Fruit fly (Drosophila melanogaster): ENCODE measurements around the gene CG14313.

The CG14313 gene

dm6 chr3R:18168398-18168797 is 23.4 kb downstream of the CG14313 start (continued):
- TF ChIP-seq Xbp1 (GFP tag; optimal IDR thresholded peaks at IDR 0.05) (no peak), Ravus (GFP tag; IDR thresholded peaks at IDR 0.05) (no peak), Hr3 (GFP tag; optimal IDR thresholded peaks at IDR 0.05) (no peak), HHEX (GFP tag; optimal IDR thresholded peaks at IDR 0.05) (no peak), ttk (GFP tag; IDR thresholded peaks at IDR 0.05) (no peak), Atf-2 (GFP tag; optimal IDR thresholded peaks at IDR 0.05) (no peak), fru (optimal IDR thresholded peaks at IDR 0.05) (no peak), ftz-f1 (GFP tag; optimal IDR thresholded peaks at IDR 0.05) (peak; percentile 15), prd (optimal IDR thresholded peaks at IDR 0.05) (no peak), prd (GFP tag; IDR thresholded peaks at IDR 0.05) (no peak), Chrac-16 (GFP tag; optimal IDR thresholded peaks at IDR 0.05) (no peak), zfh2 (GFP tag; optimal IDR thresholded peaks at IDR 0.05) (peak; percentile 50), HLHmδ (GFP tag; optimal IDR thresholded peaks at IDR 0.05) (no peak), D19B (GFP tag; optimal IDR thresholded peaks at IDR 0.05) (peak; percentile 27), Rx (GFP tag; IDR thresholded peaks at IDR 0.05) (no peak), CG8281 (tag; optimal IDR thresholded peaks at IDR 0.05) (no peak), dysf (GFP tag; IDR thresholded peaks at IDR 0.05) (peak; percentile 36; the same call in 1 of the 3 replicates), Sox100B (GFP tag; optimal IDR thresholded peaks at IDR 0.05) (no peak), croc (GFP tag; conservative IDR thresholded peaks at IDR 0.05) (no peak), Adf1 (GFP tag; IDR thresholded peaks at IDR 0.05) (no peak), gce (GFP tag; IDR thresholded peaks at IDR 0.05) (no peak), CG1024 (GFP tag; IDR thresholded peaks at IDR 0.05) (no peak), CG6175 (GFP tag; IDR thresholded peaks at IDR 0.05) (0 out of 3 replicates have a peak, but pooled peaks have one; percentile 25), bab2 (GFP tag; optimal IDR thresholded peaks at IDR 0.05) (no peak), Camta (GFP tag; optimal IDR thresholded peaks at IDR 0.05) (no peak), fu2 (GFP tag; optimal IDR thresholded peaks at IDR 0.05) (no peak), CG30403 (GFP tag; optimal IDR thresholded peaks at IDR 0.05) (peak; percentile 22), jumu (GFP tag; optimal IDR thresholded peaks at IDR 0.05) (no peak), CG7556 (GFP tag; optimal IDR thresholded peaks at IDR 0.05) (no peak), CG1602 (GFP tag; optimal IDR thresholded peaks at IDR 0.05) (no peak), CG15479 (GFP tag; optimal IDR thresholded peaks at IDR 0.05) (no peak), YL-1 (GFP tag; optimal IDR thresholded peaks at IDR 0.05) (no peak), Xrp1 (GFP tag; IDR thresholded peaks at IDR 0.05) (peak; percentile 34; the same call in 1 of the 2 replicates), ham (GFP tag; IDR thresholded peaks at IDR 0.05) (no peak), jing (GFP tag; optimal IDR thresholded peaks at IDR 0.05) (no peak), crol (GFP tag; IDR thresholded peaks at IDR 0.05) (no peak), hbn (GFP tag; IDR thresholded peaks at IDR 0.05; ENCODE audit: partially characterized antibody) (peak; percentile 43), Elba2 (GFP tag; optimal IDR thresholded peaks at IDR 0.05) (no peak), sqz (GFP tag; optimal IDR thresholded peaks at IDR 0.05) (peak; percentile 69), Doc2 (GFP tag; IDR thresholded peaks at IDR 0.05) (no peak), CG8089 (GFP tag; optimal IDR thresholded peaks at IDR 0.05) (no peak), chm (GFP tag; IDR thresholded peaks at IDR 0.05) (no peak), Fer3 (tag; optimal IDR thresholded peaks at IDR 0.05) (peak; percentile 35), CG9817 (tag; optimal IDR thresholded peaks at IDR 0.05) (peak; percentile 44), Myb (GFP tag; optimal IDR thresholded peaks at IDR 0.05) (peak; percentile 43), dimm (GFP tag; IDR thresholded peaks at IDR 0.05) (no peak), Sin3A (optimal IDR thresholded peaks at IDR 0.05) (no peak), MESR4 (GFP tag; optimal IDR thresholded peaks at IDR 0.05) (no peak), CG1233 (GFP tag; optimal IDR thresholded peaks at IDR 0.05) (no peak), CG17912 (GFP tag; optimal IDR thresholded peaks at IDR 0.05) (no peak), Mad (GFP tag; optimal IDR thresholded peaks at IDR 0.05) (no peak), CrebB (tag; optimal IDR thresholded peaks at IDR 0.05) (no peak), B-H2 (GFP tag; optimal IDR thresholded peaks at IDR 0.05) (peak; percentile 55), CG2129 (GFP tag; IDR thresholded peaks at IDR 0.05; ENCODE audit: partially characterized antibody) (no peak)
